Worm (Caenorhabditis elegans) whole organism, mixed stage, embryonic: ENCODE results near the gene M88.4.

ENCODE experiments used
- M03D4.4 ChIP-seq: sonication (generic microtip); optimal IDR thresholded peaks from 2 replicates; lab custom pipeline; 2017; ENCODE audit warnings: mild to moderate bottlenecking, missing genetic modification characterization, missing compliant biosample characterization
- bed-3 ChIP-seq: fragments of 200-800 bp; sonication (Bioruptor generic); optimal IDR thresholded peaks from 3 replicates; lab custom pipeline; 2018; ENCODE audit warnings: mild to moderate bottlenecking, missing genetic modification characterization, moderate library complexity, missing compliant biosample characterization
- blmp-1 ChIP-seq: fragments of 150-350 bp; optimal IDR thresholded peaks from 2 replicates; lab custom pipeline; 2014; ENCODE audit warnings: missing biosample characterization, missing genetic modification characterization
- ceh-39 ChIP-seq: fragments of 150-350 bp; optimal IDR thresholded peaks from 2 replicates; lab custom pipeline; 2014; ENCODE audit warnings: missing biosample characterization, missing genetic modification characterization
- ceh-43 ChIP-seq: fragments of 200-800 bp; sonication (Bioruptor generic); optimal IDR thresholded peaks from 2 replicates; lab custom pipeline; 2018; ENCODE audit warnings: mild to moderate bottlenecking, missing genetic modification characterization, moderate library complexity, missing compliant biosample characterization
- ceh-83 ChIP-seq: fragments of 200-800 bp; sonication (Bioruptor generic); optimal IDR thresholded peaks from 2 replicates; lab custom pipeline; 2018; ENCODE audit warnings: mild to moderate bottlenecking, missing genetic modification characterization, missing compliant biosample characterization
- ces-1 ChIP-seq: fragments of 150-350 bp; optimal IDR thresholded peaks from 2 replicates; lab custom pipeline; 2014; ENCODE audit warnings: missing biosample characterization, missing genetic modification reagents, missing genetic modification characterization
- cnd-1 ChIP-seq: fragments of 200-800 bp; sonication (Bioruptor generic); optimal IDR thresholded peaks from 2 replicates; lab custom pipeline; 2018; ENCODE audit warnings: mild to moderate bottlenecking, missing genetic modification characterization, missing compliant biosample characterization
- elt-1 ChIP-seq: sonication (generic microtip); optimal IDR thresholded peaks from 2 replicates; lab custom pipeline; 2017; ENCODE audit warnings: missing genetic modification characterization, mild to moderate bottlenecking, missing compliant biosample characterization, antibody characterized with exemption, moderate library complexity, borderline replicate concordance; ENCODE audit not compliant: insufficient read depth
- elt-3 ChIP-seq: fragments of 150-350 bp; optimal IDR thresholded peaks from 2 replicates; lab custom pipeline; 2014; ENCODE audit warnings: missing biosample characterization, missing genetic modification characterization
- flh-1 ChIP-seq: fragments of 200-800 bp; sonication (Bioruptor generic); optimal IDR thresholded peaks from 2 replicates; lab custom pipeline; 2018; ENCODE audit warnings: mild to moderate bottlenecking, missing genetic modification characterization, moderate library complexity, missing compliant biosample characterization
- hlh-1 ChIP-seq: fragments of 150-350 bp; optimal IDR thresholded peaks from 2 replicates; lab custom pipeline; 2014; ENCODE audit warnings: missing biosample characterization, missing genetic modification reagents, missing genetic modification characterization
- lin-13 ChIP-seq: fragments of 150-350 bp; optimal IDR thresholded peaks from 2 replicates; lab custom pipeline; 2014; ENCODE audit warnings: missing biosample characterization, missing genetic modification characterization
- lin-32 ChIP-seq: fragments of 200-800 bp; sonication (Bioruptor generic); optimal IDR thresholded peaks from 2 replicates; lab custom pipeline; 2018; ENCODE audit warnings: mild to moderate bottlenecking, missing genetic modification characterization, missing compliant biosample characterization
- lsy-2 ChIP-seq: fragments of 150-350 bp; optimal IDR thresholded peaks from 2 replicates; lab custom pipeline; 2014; ENCODE audit warnings: missing biosample characterization, missing genetic modification characterization
- mab-5 ChIP-seq: fragments of 150-350 bp; optimal IDR thresholded peaks from 2 replicates; lab custom pipeline; 2014; ENCODE audit warnings: missing biosample characterization, missing genetic modification characterization
- mep-1 ChIP-seq: fragments of 150-350 bp; optimal IDR thresholded peaks from 2 replicates; lab custom pipeline; 2017; ENCODE audit warnings: missing biosample characterization, missing genetic modification reagents, missing genetic modification characterization, inconsistent platforms
- mls-2 ChIP-seq: sonication (generic microtip); optimal IDR thresholded peaks from 2 replicates; lab custom pipeline; 2016; ENCODE audit warnings: mild to moderate bottlenecking, missing genetic modification characterization, moderate library complexity, missing compliant biosample characterization
- nhr-12 ChIP-seq: fragments of 150-350 bp; optimal IDR thresholded peaks from 2 replicates; lab custom pipeline; 2014; ENCODE audit warnings: missing biosample characterization, missing genetic modification characterization
- nhr-2 ChIP-seq: fragments of 150-350 bp; optimal IDR thresholded peaks from 2 replicates; lab custom pipeline; 2014; ENCODE audit warnings: missing biosample characterization, missing genetic modification characterization
- nhr-237 ChIP-seq: fragments of 150-350 bp; optimal IDR thresholded peaks from 2 replicates; lab custom pipeline; 2014; ENCODE audit warnings: missing biosample characterization, missing genetic modification characterization
- nhr-28 ChIP-seq: fragments of 150-350 bp; optimal IDR thresholded peaks from 2 replicates; lab custom pipeline; 2014; ENCODE audit warnings: missing biosample characterization, missing genetic modification characterization
- nhr-76 ChIP-seq: sonication (generic microtip); optimal IDR thresholded peaks from 2 replicates; lab custom pipeline; 2017; ENCODE audit warnings: missing biosample characterization, missing genetic modification characterization
- pha-4 ChIP-seq: fragments of 150-350 bp; optimal IDR thresholded peaks from 2 replicates; lab custom pipeline; 2018; ENCODE audit warnings: missing biosample characterization, missing genetic modification reagents, missing genetic modification characterization
- sem-2 ChIP-seq: fragments of 200-800 bp; sonication (Bioruptor generic); optimal IDR thresholded peaks from 2 replicates; lab custom pipeline; 2018; ENCODE audit warnings: mild to moderate bottlenecking, missing genetic modification characterization, missing compliant biosample characterization
- snpc-4 ChIP-seq: fragments of 150-350 bp; optimal IDR thresholded peaks from 2 replicates; lab custom pipeline; 2014; ENCODE audit warnings: missing biosample characterization, missing genetic modification characterization
- sptf-1 ChIP-seq: sonication (generic microtip); optimal IDR thresholded peaks from 2 replicates; lab custom pipeline; 2017; ENCODE audit warnings: mild to moderate bottlenecking, missing genetic modification characterization, moderate library complexity, missing compliant biosample characterization
- tbx-8 ChIP-seq: fragments of 200-800 bp; sonication (Bioruptor generic); optimal IDR thresholded peaks from 2 replicates; lab custom pipeline; 2018; ENCODE audit warnings: mild to moderate bottlenecking, missing genetic modification characterization, moderate library complexity, missing compliant biosample characterization
- unc-39 ChIP-seq: fragments of 150-350 bp; optimal IDR thresholded peaks from 2 replicates; lab custom pipeline; 2014; ENCODE audit warnings: missing biosample characterization, missing genetic modification characterization
- unc-62 ChIP-seq: fragments of 150-350 bp; optimal IDR thresholded peaks from 2 replicates; lab custom pipeline; 2014; ENCODE audit warnings: missing biosample characterization, missing genetic modification reagents, missing genetic modification characterization
- zip-8 ChIP-seq: fragments of 150-350 bp; optimal IDR thresholded peaks from 2 replicates; lab custom pipeline; 2014; ENCODE audit warnings: missing biosample characterization, missing genetic modification characterization

Gene M88.4

DNA sequence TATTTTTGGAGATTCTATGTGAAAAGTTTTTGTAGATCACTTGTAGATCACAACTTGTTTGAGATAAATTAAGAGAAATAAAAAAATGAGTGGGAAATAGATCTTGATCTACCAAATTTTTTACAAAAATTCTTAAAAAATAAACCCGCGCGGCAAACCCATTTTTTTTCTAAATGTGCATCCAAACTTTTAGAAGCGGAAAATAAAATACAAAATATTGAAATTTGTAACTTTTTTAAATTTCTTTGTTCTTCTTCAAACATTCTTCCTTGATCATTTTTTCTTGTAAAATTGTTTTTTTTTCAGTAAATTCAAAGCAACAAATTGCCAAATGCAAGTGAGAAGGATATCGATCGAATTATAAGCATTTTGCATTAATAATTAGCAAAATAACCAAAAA, 28.8 kb upstream of the M88.4 start, which contains the start of gene cdh-4:
TSS of gene cdh-4 (plus strand) at position 301 of the 400 bp plus-strand sequence.
- no peak for TF ChIP-seq sptf-1 (tag; lab: Kevin White, UChicago)
- no peak for TF ChIP-seq ceh-43
- no peak for TF ChIP-seq zip-8 (tag; lab: Kevin White, UChicago)
- no peak for TF ChIP-seq nhr-76 (tag; lab: Kevin White, UChicago)
- TF ChIP-seq hlh-1 (tag; lab: Kevin White, UChicago), result no peak
- no peak for TF ChIP-seq tbx-8 (GFP tag; lab: Kevin White, UChicago)
- TF ChIP-seq flh-1 (GFP tag; lab: Kevin White, UChicago), result no peak
- TF ChIP-seq M03D4.4 (tag; lab: Kevin White, UChicago), result no peak
- TF ChIP-seq ces-1, result no peak
- no peak for TF ChIP-seq sem-2 (GFP tag; lab: Kevin White, UChicago)
- TF ChIP-seq ceh-83 (GFP tag; lab: Kevin White, UChicago), result no peak
- no peak for TF ChIP-seq bed-3 (GFP tag; lab: Kevin White, UChicago)
- no peak for TF ChIP-seq blmp-1 (tag; lab: Kevin White, UChicago)
- no peak for TF ChIP-seq lin-32
- TF ChIP-seq unc-39, result no peak

DNA sequence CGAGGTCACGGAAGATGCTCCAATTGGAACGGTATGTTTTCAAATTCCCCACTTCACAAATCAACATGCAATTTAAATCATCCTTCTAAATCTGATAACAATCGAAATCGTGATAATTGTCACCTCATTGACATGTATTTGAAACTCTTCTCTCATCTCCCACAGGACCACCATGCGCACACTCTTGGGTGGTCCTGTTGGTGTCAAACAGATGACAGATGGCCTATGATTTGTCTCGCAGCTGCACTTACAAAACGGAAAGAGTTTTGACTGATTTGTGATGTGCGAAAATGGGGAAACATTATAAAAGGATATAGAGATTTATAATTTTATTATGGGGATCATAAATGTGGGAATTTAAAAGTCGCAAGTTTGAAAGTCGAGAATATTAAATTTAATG, 25.4 kb upstream of the M88.4 start:
- TF ChIP-seq ces-1 (peak; percentile 59), cnd-1 (tag; lab: Kevin White, UChicago) (peak; percentile 86), unc-62 (GFP tag; lab: Kevin White, UChicago) (peak; percentile 61), lsy-2 (no peak), snpc-4 (tag; lab: Kevin White, UChicago) (no peak), hlh-1 (tag; lab: Kevin White, UChicago) (peak; percentile 27)
- TF ChIP-seq, all 35 proteins: peak for 4

DNA sequence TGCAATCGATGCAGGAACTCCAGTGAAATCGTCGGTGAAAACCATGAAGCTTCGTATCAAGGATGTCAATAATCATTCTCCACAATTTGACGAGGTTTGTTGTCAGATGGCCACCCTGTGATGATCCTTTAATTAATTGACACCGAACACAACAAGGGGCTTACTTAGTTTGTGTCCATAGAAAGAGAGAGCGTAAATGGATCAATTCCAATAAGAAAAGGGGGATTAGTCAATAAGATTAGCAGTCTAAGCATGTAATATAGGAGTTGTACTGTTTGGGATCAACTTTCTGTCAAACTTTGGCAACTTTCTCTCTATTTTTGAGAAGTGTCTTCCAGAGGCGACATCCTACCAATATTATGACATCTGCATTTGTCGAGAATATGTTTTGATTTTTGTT, 24.8 kb upstream of the M88.4 start:
- TF ChIP-seq bed-3 (GFP tag; lab: Kevin White, UChicago) (no peak), elt-1 (tag; lab: Kevin White, UChicago) (no peak), ces-1 (peak; percentile 95), nhr-2 (tag; lab: Kevin White, UChicago) (no peak)

DNA sequence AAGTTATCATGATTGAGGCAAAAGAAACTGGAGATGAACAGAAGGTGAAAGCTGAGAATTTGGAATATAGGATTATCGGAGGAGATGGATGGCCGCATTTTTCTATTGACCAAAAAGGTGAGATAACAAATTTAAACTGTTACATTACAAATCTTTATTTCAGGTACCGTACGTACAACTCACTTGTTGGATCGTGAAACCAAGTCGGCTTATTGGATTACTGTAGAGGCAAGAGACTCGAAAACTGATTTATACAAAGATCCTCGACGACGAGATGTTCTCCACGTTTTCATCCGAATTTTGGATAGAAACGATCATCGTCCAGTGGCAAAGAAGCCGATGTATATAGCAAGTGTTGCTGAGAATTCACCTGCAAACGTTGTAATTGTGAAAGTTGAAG, 22.8 kb upstream of the M88.4 start:
- TF ChIP-seq sem-2 (GFP tag; lab: Kevin White, UChicago) (no peak), ceh-83 (GFP tag; lab: Kevin White, UChicago) (no peak), mep-1 (tag; lab: Kevin White, UChicago) (no peak), flh-1 (GFP tag; lab: Kevin White, UChicago) (no peak), mab-5 (tag; lab: Kevin White, UChicago) (no peak), ceh-39 (tag; lab: Kevin White, UChicago) (no peak), nhr-12 (no peak), nhr-237 (tag; lab: Kevin White, UChicago) (no peak), elt-3 (tag; lab: Kevin White, UChicago) (no peak), elt-1 (tag; lab: Kevin White, UChicago) (no peak), unc-39 (no peak), snpc-4 (tag; lab: Kevin White, UChicago) (no peak)

DNA sequence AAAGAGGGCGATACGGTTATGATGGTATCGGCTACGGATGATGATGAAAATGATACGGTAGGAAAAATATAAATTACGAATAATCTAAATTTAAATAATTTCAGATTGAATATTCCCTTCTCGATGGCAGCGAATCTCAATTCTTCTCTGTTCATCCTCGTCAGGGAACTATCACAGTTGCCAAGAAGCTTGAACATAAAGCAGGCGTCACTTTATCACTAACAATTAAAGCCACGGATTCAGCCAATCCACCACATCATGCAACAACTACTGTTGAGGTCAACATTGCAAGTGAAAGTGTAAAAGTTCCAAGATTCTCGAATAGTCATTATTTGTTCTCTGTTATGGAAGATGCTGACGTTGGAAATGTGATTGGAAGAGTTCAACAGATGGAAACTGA, 17.9 kb upstream of the M88.4 start:
- no peak for TF ChIP-seq sptf-1 (tag; lab: Kevin White, UChicago)
- no peak for TF ChIP-seq mls-2 (tag; lab: Kevin White, UChicago)
- TF ChIP-seq pha-4 (tag; lab: Kevin White, UChicago), result no peak
- TF ChIP-seq, all 35 proteins: peak for 0

DNA sequence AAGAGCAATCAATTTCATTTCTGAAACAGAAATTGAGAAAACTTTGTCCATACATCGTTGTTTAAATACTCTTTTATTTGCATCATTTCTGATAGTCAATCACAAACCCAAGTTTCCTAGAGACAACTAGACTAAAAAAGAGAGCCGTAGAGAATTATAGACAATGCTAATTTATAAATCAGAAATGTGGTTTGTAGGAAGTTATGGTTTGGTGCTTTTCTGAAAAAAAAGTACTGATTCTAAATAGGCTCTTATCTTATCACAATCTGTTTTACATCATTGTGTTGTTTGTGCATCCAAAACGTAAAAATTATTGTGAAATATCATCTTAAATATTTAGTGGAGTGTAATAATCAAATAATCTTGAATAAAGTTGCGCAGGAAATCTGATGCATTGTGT, 8.2 kb upstream of the M88.4 start, which contains the start of gene ugt-62:
TSS of gene ugt-62 (minus strand) at position 20 of the 400 bp plus-strand sequence.
- TF ChIP-seq mls-2 (tag; lab: Kevin White, UChicago) (no peak), mep-1 (tag; lab: Kevin White, UChicago) (no peak), nhr-28 (tag; lab: Kevin White, UChicago) (no peak), lin-13 (tag; lab: Kevin White, UChicago) (no peak)
